Fruit fly (Drosophila melanogaster): Measurements from ENCODE around the gene Smyd4-2.

Gene Smyd4-2

dm6 chr3L:12408513-12409320 is 7.0 kb upstream of the Smyd4-2 start (continued):
- TF ChIP-seq Dll (GFP tag; IDR thresholded peaks at IDR 0.05; ENCODE audit: partially characterized antibody) (no peak), fd64A (GFP tag; optimal IDR thresholded peaks at IDR 0.05) (no peak), Fer2 (tag; optimal IDR thresholded peaks at IDR 0.05) (no peak), sens (GFP tag) (peak; percentile 79), bowl (GFP tag; IDR thresholded peaks at IDR 0.05) (peak; percentile 56; the same call in 1 of the 2 replicates), CG1647 (GFP tag; optimal IDR thresholded peaks at IDR 0.05) (no peak), Awh (GFP tag; IDR thresholded peaks at IDR 0.05) (peak; percentile 68), H15 (GFP tag; IDR thresholded peaks at IDR 0.05) (no peak), Nf-YB (GFP tag; optimal IDR thresholded peaks at IDR 0.05) (no peak), grn (GFP tag; optimal IDR thresholded peaks at IDR 0.05) (no peak), C15 (GFP tag; IDR thresholded peaks at IDR 0.05) (peak; percentile 34; the same call in 1 of the 3 replicates), Hr51 (GFP tag; optimal IDR thresholded peaks at IDR 0.05) (no peak), gem (tag; optimal IDR thresholded peaks at IDR 0.05) (no peak), tll (GFP tag; optimal IDR thresholded peaks at IDR 0.05) (no peak), tgo (GFP tag; IDR thresholded peaks at IDR 0.05) (no peak), CG3281 (GFP tag; optimal IDR thresholded peaks at IDR 0.05) (peak; percentile 60), bsh (GFP tag; optimal IDR thresholded peaks at IDR 0.05) (peak in 1 of 2 experiments; percentile 92), CG9932 (GFP tag; IDR thresholded peaks at IDR 0.05) (peak; percentile 57), CG15601 (tag; optimal IDR thresholded peaks at IDR 0.05) (no peak), CG8924 (tag; optimal IDR thresholded peaks at IDR 0.05) (no peak), caup (GFP tag; optimal IDR thresholded peaks at IDR 0.05; ENCODE audit: severe bottlenecking) (peak; percentile 61), chn (GFP tag; optimal IDR thresholded peaks at IDR 0.05) (no peak), CG14965 (GFP tag; optimal IDR thresholded peaks at IDR 0.05; ENCODE audit: borderline replicate concordance) (no peak), CG9817 (tag; optimal IDR thresholded peaks at IDR 0.05) (no peak), CG8765 (GFP tag; IDR thresholded peaks at IDR 0.05) (no peak), Atf-2 (GFP tag; optimal IDR thresholded peaks at IDR 0.05) (no peak), Side (GFP tag; optimal IDR thresholded peaks at IDR 0.05) (no peak), CG3847 (GFP tag; IDR thresholded peaks at IDR 0.05) (0 out of 2 replicates have a peak, but pooled peaks have one; percentile 15), dimm (GFP tag; IDR thresholded peaks at IDR 0.05) (no peak), schlank (tag; optimal IDR thresholded peaks at IDR 0.05) (peak; percentile 40), yki (optimal IDR thresholded peaks at IDR 0.05) (no peak), ewg (GFP tag; optimal IDR thresholded peaks at IDR 0.05) (no peak), CG4730 (GFP tag; IDR thresholded peaks at IDR 0.05) (no peak), pfk (GFP tag; optimal IDR thresholded peaks at IDR 0.05) (peak; percentile 44), CG4360 (GFP tag; IDR thresholded peaks at IDR 0.05) (no peak), row (GFP tag; IDR thresholded peaks at IDR 0.05) (peak; percentile 64), luna (GFP tag; optimal IDR thresholded peaks at IDR 0.05) (no peak), Med (GFP tag) (peak; percentile 88), exex (tag; optimal IDR thresholded peaks at IDR 0.05) (peak; percentile 65), BEAF-32 (GFP tag; optimal IDR thresholded peaks at IDR 0.05) (no peak), CG17385 (GFP tag; optimal IDR thresholded peaks at IDR 0.05) (peak; percentile 30), CG15269 (tag; optimal IDR thresholded peaks at IDR 0.05) (peak; percentile 44), CG10959 (GFP tag; IDR thresholded peaks at IDR 0.05) (no peak), CG9609 (GFP tag; optimal IDR thresholded peaks at IDR 0.05) (no peak), Sox102F (GFP tag; optimal IDR thresholded peaks at IDR 0.05) (no peak), CG14860 (GFP tag; IDR thresholded peaks at IDR 0.05; ENCODE audit: partially characterized antibody) (no peak), p53 (GFP tag; optimal IDR thresholded peaks at IDR 0.05) (no peak), Dek (tag; optimal IDR thresholded peaks at IDR 0.05) (peak; percentile 29), gce (GFP tag; IDR thresholded peaks at IDR 0.05) (0 out of 3 replicates have a peak, but pooled peaks have one; percentile 50)
